Worm (Caenorhabditis elegans) whole organism, late embryonic: ENCODE measurements around the gene F12D9.2.
"Not testable (repeated sequence)": the region's sequence is repeated elsewhere in the genome, so short reads cannot be mapped to it uniquely, and the experiment has no call there.

Experiments
- ama-1 ChIP-seq: fragments of 150-350 bp; optimal IDR thresholded peaks from 2 replicates; lab custom pipeline; 2014
- ceh-19 ChIP-seq: fragments of 200-800 bp; sonication (Bioruptor generic); optimal IDR thresholded peaks from 2 replicates; lab custom pipeline; 2018; ENCODE audit warnings: mild to moderate bottlenecking, missing genetic modification characterization, missing compliant biosample characterization
- ceh-24 ChIP-seq: sonication (generic microtip); optimal IDR thresholded peaks from 2 replicates; lab custom pipeline; 2016; ENCODE audit warnings: mild to moderate bottlenecking, missing genetic modification characterization, missing compliant biosample characterization
- ceh-34 ChIP-seq: sonication (generic microtip); optimal IDR thresholded peaks from 2 replicates; lab custom pipeline; 2016; ENCODE audit warnings: mild to moderate bottlenecking, missing genetic modification characterization, missing compliant biosample characterization
- elt-2 ChIP-seq: sonication (generic microtip); optimal IDR thresholded peaks from 2 replicates; lab custom pipeline; 2016; ENCODE audit warnings: missing genetic modification reagents, missing genetic modification characterization, missing compliant biosample characterization
- hlh-6 ChIP-seq: sonication (generic microtip); optimal IDR thresholded peaks from 2 replicates; lab custom pipeline; 2016; ENCODE audit warnings: missing genotype, missing genetic modification characterization, missing compliant biosample characterization
- pag-3 ChIP-seq: sonication (generic microtip); optimal IDR thresholded peaks from 2 replicates; lab custom pipeline; 2016; ENCODE audit warnings: missing compliant biosample characterization, missing genetic modification characterization, borderline replicate concordance
- pha-4 ChIP-seq: fragments of 150-350 bp; optimal IDR thresholded peaks from 2 replicates; lab custom pipeline; 2018; ENCODE audit warnings: missing biosample characterization, missing genetic modification reagents, missing genetic modification characterization
- pqm-1 ChIP-seq: sonication (generic microtip); optimal IDR thresholded peaks from 2 replicates; lab custom pipeline; 2016; ENCODE audit warnings: missing genetic modification characterization, missing compliant biosample characterization
- sox-2 ChIP-seq: fragments of 200-800 bp; sonication (Bioruptor generic); IDR thresholded peaks from 2 replicates; pipeline ENCODE4 v1.3.6; 2022; ENCODE audit warnings: missing genetic modification reagents, missing genetic modification characterization, missing compliant biosample characterization

DNA sequence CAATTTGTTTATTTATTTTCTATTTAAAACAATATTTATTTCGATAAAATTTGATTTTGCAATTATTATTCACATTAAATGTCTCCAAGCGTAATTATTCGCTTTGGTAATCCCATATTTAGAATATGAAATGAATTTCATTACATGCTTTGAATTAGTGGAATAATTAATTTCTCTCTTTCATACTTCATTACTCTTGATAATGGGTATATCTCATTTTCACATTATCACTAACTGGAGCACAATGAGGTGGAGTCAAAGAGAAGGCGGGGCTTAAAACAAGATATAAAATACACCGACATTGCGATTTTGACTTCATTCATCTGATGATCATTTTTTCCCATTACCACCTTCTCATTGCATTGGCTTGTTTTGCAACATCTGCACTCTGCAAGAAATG, 36.3 kb downstream of the F12D9.2 start, which contains the start of gene K01A12.4:
- not testable (repeated sequence) for TF ChIP-seq elt-2; sox-2; ceh-24 (tag; lab: Kevin White, UChicago); ama-1 (lab: Kevin White, UChicago); pha-4 (tag; lab: Kevin White, UChicago); ceh-19 (GFP tag; lab: Kevin White, UChicago); pqm-1 (tag; lab: Kevin White, UChicago); hlh-6 (tag; lab: Kevin White, UChicago); ceh-34 (tag; lab: Kevin White, UChicago); pag-3 (tag; lab: Kevin White, UChicago)
